Worm (Caenorhabditis elegans) whole organism, midembryonic: Measurements from ENCODE around the gene T19C9.10.

ENCODE experiments used
- ref-1 ChIP-seq: fragments of 200-800 bp; sonication (Bioruptor generic); conservative IDR thresholded peaks from 2 replicates; pipeline ENCODE4 v1.3.6; 2022; ENCODE audit warnings: missing genetic modification reagents, missing genetic modification characterization, missing compliant biosample characterization
- ztf-29 ChIP-seq: fragments of 200-800 bp; sonication (Bioruptor generic); IDR thresholded peaks from 2 replicates; pipeline ENCODE4 v1.3.6; 2022; ENCODE audit warnings: missing genetic modification reagents, missing genetic modification characterization, missing compliant biosample characterization

ce11 chrV:17258244-17258643 is 21.9 kb downstream of the T19C9.10 start:
- TF ChIP-seq ztf-29 (GFP tag; lab: Robert Waterston, UW) (no peak), ref-1 (GFP tag; lab: Robert Waterston, UW) (no peak)
